Fruit fly (Drosophila melanogaster) whole organism, embryonic: ENCODE measurements around the gene Liprin-alpha.
A peak's percentile ranks its signal among the peaks of the same experiment; 100 is the strongest.

Source experiments
- Asciz ChIP-seq: fragments of 200-800 bp; sonication (Bioruptor generic); optimal IDR thresholded peaks from 2 replicates; lab custom pipeline; 2017; ENCODE audit warnings: missing biosample characterization, mild to moderate bottlenecking, missing genetic modification characterization, missing genetic modification reagents
- BEAF-32 ChIP-seq: fragments of 200-800 bp; sonication (Bioruptor generic); optimal IDR thresholded peaks from 3 replicates; lab custom pipeline; 2017; ENCODE audit warnings: missing biosample characterization, missing genetic modification characterization, mild to moderate bottlenecking, moderate library complexity, missing genetic modification reagents
- Bgb ChIP-seq: fragments of 200-800 bp; sonication (Bioruptor generic); IDR thresholded peaks from 2 replicates; pipeline ENCODE4 v1.3.6; 2022; ENCODE audit warnings: missing biosample characterization, missing genetic modification characterization; ENCODE audit not compliant: partially characterized antibody
- CG13287 ChIP-seq: fragments of 200-800 bp; sonication (Bioruptor generic); IDR thresholded peaks from 2 replicates; pipeline ENCODE4 v1.3.6; 2022; ENCODE audit warnings: missing biosample characterization, missing genetic modification characterization; ENCODE audit not compliant: partially characterized antibody
- CG16813 ChIP-seq: fragments of 200-800 bp; sonication (Bioruptor generic); IDR thresholded peaks from 3 replicates; pipeline ENCODE4 v1.3.6; 2022; ENCODE audit warnings: missing biosample characterization, missing genetic modification characterization; ENCODE audit not compliant: partially characterized antibody
- CG17359 ChIP-seq: fragments of 200-800 bp; sonication (Bioruptor generic); optimal IDR thresholded peaks from 3 replicates; lab custom pipeline; 2018; ENCODE audit warnings: missing biosample characterization, mild to moderate bottlenecking, missing genetic modification characterization, moderate library complexity
- CG2129 ChIP-seq: fragments of 200-800 bp; sonication (Bioruptor generic); IDR thresholded peaks from 2 replicates; pipeline ENCODE4 v1.3.6; 2022; ENCODE audit warnings: missing biosample characterization, missing genetic modification characterization; ENCODE audit not compliant: partially characterized antibody
- CG3847 ChIP-seq: fragments of 200-800 bp; sonication (Bioruptor generic); IDR thresholded peaks from 2 replicates; pipeline ENCODE4 v1.3.6; 2022; ENCODE audit warnings: missing biosample characterization, missing genetic modification characterization
- CG6272 ChIP-seq: fragments of 200-800 bp; sonication (Bioruptor generic); IDR thresholded peaks from 2 replicates; pipeline ENCODE4 v1.3.6; 2022; ENCODE audit warnings: missing biosample characterization, missing genetic modification characterization
- CG7556 ChIP-seq: fragments of 200-800 bp; sonication (Bioruptor generic); optimal IDR thresholded peaks from 2 replicates; lab custom pipeline; 2017; ENCODE audit warnings: missing biosample characterization, mild to moderate bottlenecking, missing genetic modification characterization
- CoRest ChIP-seq: fragments of 200-800 bp; sonication (Bioruptor generic); optimal IDR thresholded peaks from 3 replicates; lab custom pipeline; 2018; ENCODE audit warnings: missing biosample characterization, mild to moderate bottlenecking, missing genetic modification characterization, moderate library complexity
- Dek ChIP-seq: fragments of 200-800 bp; sonication (Bioruptor generic); optimal IDR thresholded peaks from 3 replicates; lab custom pipeline; 2019; ENCODE audit warnings: missing biosample characterization, mild to moderate bottlenecking, missing genetic modification characterization, moderate library complexity
- Dll ChIP-seq: fragments of 200-800 bp; sonication (Bioruptor generic); IDR thresholded peaks from 4 replicates; pipeline ENCODE4 v1.3.6; 2022; ENCODE audit warnings: missing biosample characterization, missing genetic modification characterization; ENCODE audit not compliant: partially characterized antibody
- Doc3 ChIP-seq: fragments of 200-800 bp; sonication (Bioruptor generic); IDR thresholded peaks from 3 replicates; pipeline ENCODE4 v1.3.6; 2022; ENCODE audit warnings: missing biosample characterization, missing genetic modification characterization; ENCODE audit not compliant: partially characterized antibody
- HLH4C ChIP-seq: fragments of 200-800 bp; sonication (Bioruptor generic); IDR thresholded peaks from 3 replicates; pipeline ENCODE4 v1.3.6; 2022; ENCODE audit warnings: missing biosample characterization, missing genetic modification characterization; ENCODE audit not compliant: partially characterized antibody
- Hr3 ChIP-seq: fragments of 200-800 bp; sonication (Bioruptor generic); optimal IDR thresholded peaks from 3 replicates; lab custom pipeline; 2016; ENCODE audit warnings: missing biosample characterization, missing genetic modification characterization
- MTF-1 ChIP-seq: fragments of 200-800 bp; sonication (Bioruptor generic); optimal IDR thresholded peaks from 2 replicates; lab custom pipeline; 2018; ENCODE audit warnings: missing biosample characterization, mild to moderate bottlenecking, missing genetic modification characterization, borderline replicate concordance
- Mrtf ChIP-seq: fragments of 200-800 bp; sonication (Bioruptor generic); IDR thresholded peaks from 3 replicates; pipeline ENCODE4 v1.3.6; 2022; ENCODE audit warnings: missing biosample characterization, missing genetic modification characterization
- Scr ChIP-seq: fragments of 200-800 bp; sonication (Bioruptor generic); IDR thresholded peaks from 2 replicates; pipeline ENCODE4 v1.3.6; 2022; ENCODE audit warnings: missing biosample characterization, missing genetic modification characterization; ENCODE audit not compliant: partially characterized antibody
- crol ChIP-seq: fragments of 200-800 bp; sonication (Bioruptor generic); IDR thresholded peaks from 2 replicates; pipeline ENCODE4 v1.3.6; 2022; ENCODE audit warnings: missing biosample characterization, missing genetic modification characterization
- inv ChIP-seq: fragments of 200-800 bp; sonication (Bioruptor generic); IDR thresholded peaks from 2 replicates; pipeline ENCODE4 v1.3.6; 2022; ENCODE audit warnings: missing biosample characterization, missing genetic modification characterization; ENCODE audit not compliant: partially characterized antibody
- knrl ChIP-seq: fragments of 200-800 bp; sonication (Bioruptor generic); IDR thresholded peaks from 3 replicates; pipeline ENCODE4 v1.3.6; 2022; ENCODE audit warnings: missing biosample characterization, missing genetic modification characterization; ENCODE audit not compliant: partially characterized antibody
- pb ChIP-seq: fragments of 200-800 bp; sonication (Bioruptor generic); optimal IDR thresholded peaks from 3 replicates; lab custom pipeline; 2016; ENCODE audit warnings: missing biosample characterization, missing genetic modification characterization
- pita ChIP-seq: fragments of 200-800 bp; sonication (Bioruptor generic); optimal IDR thresholded peaks from 2 replicates; lab custom pipeline; 2017; ENCODE audit warnings: missing biosample characterization, mild to moderate bottlenecking, missing genetic modification characterization
- prd ChIP-seq, 3 experiments: fragments of >200 bp in 2 of 3; fragments of 200-800 bp in 1 of 3; sonication (Bioruptor generic) in 1 of 3; optimal IDR thresholded peaks in 2 of 3; IDR thresholded peaks in 1 of 3; 2 replicates in 2 of 3; 3 replicates in 1 of 3; pipeline versions ENCODE4 v1.3.6 to Lab custom; 2017 to 2022; ENCODE audit warnings: missing biosample characterization in 1 of 3, missing genetic modification characterization in 1 of 3
- row ChIP-seq: fragments of 200-800 bp; sonication (Bioruptor generic); IDR thresholded peaks from 3 replicates; pipeline ENCODE4 v1.3.6; 2022; ENCODE audit warnings: missing biosample characterization, missing genetic modification characterization
- sna ChIP-seq: fragments of 200-800 bp; sonication (Bioruptor generic); IDR thresholded peaks from 2 replicates; pipeline ENCODE4 v1.3.6; 2022; ENCODE audit warnings: missing biosample characterization, missing genetic modification characterization; ENCODE audit not compliant: partially characterized antibody
- sob ChIP-seq: fragments of 200-800 bp; sonication (Bioruptor generic); IDR thresholded peaks from 2 replicates; pipeline ENCODE4 v1.3.6; 2022; ENCODE audit warnings: missing biosample characterization, missing genetic modification characterization
- sr ChIP-seq: fragments of 200-800 bp; sonication (Bioruptor generic); IDR thresholded peaks from 3 replicates; pipeline ENCODE4 v1.3.6; 2022; ENCODE audit warnings: missing biosample characterization, missing genetic modification characterization
- ssp ChIP-seq: fragments of 200-800 bp; sonication (Bioruptor generic); IDR thresholded peaks from 2 replicates; pipeline ENCODE4 v1.3.6; 2022; ENCODE audit warnings: missing biosample characterization, missing genetic modification characterization
- tgo ChIP-seq: fragments of 200-800 bp; sonication (Bioruptor generic); IDR thresholded peaks from 3 replicates; pipeline ENCODE4 v1.3.6; 2022; ENCODE audit warnings: missing biosample characterization, missing genetic modification characterization
- unc-4 ChIP-seq: fragments of 200-800 bp; sonication (Bioruptor generic); IDR thresholded peaks from 2 replicates; pipeline ENCODE4 v1.3.6; 2022; ENCODE audit warnings: missing biosample characterization, missing genetic modification characterization; ENCODE audit not compliant: partially characterized antibody
- zen2 ChIP-seq: fragments of 200-800 bp; sonication (Bioruptor generic); IDR thresholded peaks from 3 replicates; pipeline ENCODE4 v1.3.6; 2022; ENCODE audit warnings: missing biosample characterization, missing genetic modification characterization; ENCODE audit not compliant: partially characterized antibody

Liprin-alpha gene

dm6 chr2L:6773645-6774044 lies 49.9 kb downstream of the Liprin-alpha start, which contains the start of gene CG17378 (continued):
- TF ChIP-seq Hr3 (GFP tag; lab: Kevin White, UChicago) (no peak), Asciz (GFP tag; lab: Kevin White, UChicago) (no peak), CoRest (tag; lab: Kevin White, UChicago) (no peak), CG6272 (GFP tag; lab: Robert Waterston, UW) (no peak)

dm6 chr2L:6774853-6775252 lies 51.1 kb downstream of the Liprin-alpha start:
- TF ChIP-seq unc-4 (GFP tag; lab: Robert Waterston, UW) (peak; percentile 68), HLH4C (GFP tag; lab: Robert Waterston, UW) (0 out of 3 replicates have a peak, but pooled peaks have one; percentile 34), BEAF-32 (GFP tag; lab: Kevin White, UChicago) (peak; percentile 53), CG17359 (tag; lab: Kevin White, UChicago) (no peak), MTF-1 (GFP tag; lab: Kevin White, UChicago) (no peak), ssp (0 out of 2 replicates have a peak, but pooled peaks have one; percentile 12), sr (GFP tag; lab: Robert Waterston, UW) (0 out of 3 replicates have a peak, but pooled peaks have one; percentile 34), row (peak; percentile 73), Bgb (GFP tag; lab: Robert Waterston, UW) (peak; percentile 34; the same call in 1 of the 2 replicates), knrl (peak; percentile 60; the same call in 2 of the 3 replicates), pita (GFP tag; lab: Kevin White, UChicago) (no peak), prd (optimal IDR thresholded peaks at IDR 0.05; lab: Kevin White, UChicago) (no peak), prd (GFP tag; IDR thresholded peaks at IDR 0.05; lab: Robert Waterston, UW) (peak; percentile 34; the same call in 1 of the 3 replicates), crol (GFP tag; lab: Robert Waterston, UW) (peak; percentile 62), Dll (GFP tag; lab: Robert Waterston, UW) (peak; percentile 84), CG2129 (GFP tag; lab: Robert Waterston, UW) (peak; percentile 28; the same call in 1 of the 2 replicates), sob (GFP tag; lab: Robert Waterston, UW) (0 out of 2 replicates have a peak, but pooled peaks have one; percentile 18), Dek (tag; lab: Kevin White, UChicago) (no peak), sna (GFP tag; lab: Robert Waterston, UW) (peak; percentile 46; the same call in 1 of the 2 replicates), CG3847 (GFP tag; lab: Robert Waterston, UW) (0 out of 2 replicates have a peak, but pooled peaks have one; percentile 15), pb (no peak), CG7556 (GFP tag; lab: Kevin White, UChicago) (no peak), CG16813 (peak; percentile 55; the same call in 2 of the 3 replicates), Mrtf (GFP tag; lab: Robert Waterston, UW) (no peak), Doc3 (GFP tag; lab: Robert Waterston, UW) (peak; percentile 70), Scr (GFP tag; lab: Robert Waterston, UW) (peak; percentile 65), inv (GFP tag; lab: Robert Waterston, UW) (0 out of 2 replicates have a peak, but pooled peaks have one; percentile 11), zen2 (peak; percentile 48; the same call in 1 of the 3 replicates), CG13287 (GFP tag; lab: Robert Waterston, UW) (peak; percentile 66), tgo (GFP tag; lab: Robert Waterston, UW) (no peak)
